Fruit fly (Drosophila melanogaster): ENCODE results near the gene Ranbp21.

Ranbp21 gene

DNA sequence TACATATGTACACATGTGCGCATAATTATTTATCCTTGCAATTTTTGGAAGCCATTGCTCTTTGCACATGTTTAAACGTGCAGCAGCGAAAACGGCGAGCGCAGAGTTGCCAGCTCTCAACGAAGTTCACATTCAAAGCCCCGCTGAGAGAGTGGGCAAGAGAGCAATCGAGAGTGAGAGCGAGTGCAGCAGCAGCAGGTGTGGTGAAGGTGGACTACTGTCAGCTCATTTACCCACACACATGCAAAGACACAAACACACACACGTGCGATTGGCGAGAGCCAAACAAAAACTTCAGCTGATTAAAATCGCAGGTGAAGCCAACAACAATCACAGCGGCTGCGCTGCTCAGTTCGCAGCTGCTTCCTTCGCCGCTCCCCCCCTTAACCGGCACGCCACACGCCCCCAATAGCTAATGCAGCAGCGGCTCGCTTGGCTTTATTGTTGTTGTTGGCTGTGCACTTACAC, 20.7 kb downstream of the Ranbp21 start (continued):
- TF ChIP-seq CHES-1-like (GFP tag; optimal IDR thresholded peaks at IDR 0.05) (no peak), ab (GFP tag; optimal IDR thresholded peaks at IDR 0.05) (no peak), danr (GFP tag; IDR thresholded peaks at IDR 0.05) (no peak), Deaf1 (tag; optimal IDR thresholded peaks at IDR 0.05) (no peak), Atf-2 (GFP tag; optimal IDR thresholded peaks at IDR 0.05) (no peak), ERR (GFP tag; optimal IDR thresholded peaks at IDR 0.05) (no peak), zfh1 (GFP tag; IDR thresholded peaks at IDR 0.05) (no peak), CG12942 (GFP tag; optimal IDR thresholded peaks at IDR 0.05) (no peak), CG2129 (GFP tag; IDR thresholded peaks at IDR 0.05; ENCODE audit: partially characterized antibody) (no peak), CG11723 (GFP tag; optimal IDR thresholded peaks at IDR 0.05) (no peak), Opbp (GFP tag; IDR thresholded peaks at IDR 0.05; ENCODE audit: partially characterized antibody) (peak; percentile 31; the same call in 1 of the 3 replicates), vfl (GFP tag; optimal IDR thresholded peaks at IDR 0.05) (no peak), CG15479 (GFP tag; optimal IDR thresholded peaks at IDR 0.05) (peak; percentile 55), lov (optimal IDR thresholded peaks at IDR 0.05) (no peak), lov (GFP tag; IDR thresholded peaks at IDR 0.05) (no peak), CG7745 (tag; optimal IDR thresholded peaks at IDR 0.05) (no peak), H15 (GFP tag; IDR thresholded peaks at IDR 0.05) (no peak), HmgD (GFP tag; optimal IDR thresholded peaks at IDR 0.05) (no peak), ftz-f1 (GFP tag; optimal IDR thresholded peaks at IDR 0.05) (peak; percentile 25), CTCF (GFP tag; optimal IDR thresholded peaks at IDR 0.05) (no peak), CG6175 (GFP tag; IDR thresholded peaks at IDR 0.05) (no peak), Taf1 (GFP tag; IDR thresholded peaks at IDR 0.05) (no peak), CG12155 (GFP tag; optimal IDR thresholded peaks at IDR 0.05) (peak; percentile 51), CG10979 (tag; optimal IDR thresholded peaks at IDR 0.05) (no peak), Dad (GFP tag; optimal IDR thresholded peaks at IDR 0.05) (no peak), Hr78 (GFP tag; optimal IDR thresholded peaks at IDR 0.05) (no peak), pan (optimal IDR thresholded peaks at IDR 0.05) (no peak), pan (GFP tag; optimal IDR thresholded peaks at IDR 0.05 in 1 of 2, IDR thresholded peaks at IDR 0.05 in 1 of 2) (no peak), Myb (GFP tag; optimal IDR thresholded peaks at IDR 0.05) (no peak), CG34422 (GFP tag; IDR thresholded peaks at IDR 0.05) (peak; percentile 75; the same call in 1 of the 3 replicates), CG10267 (tag; optimal IDR thresholded peaks at IDR 0.05) (no peak), org-1 (GFP tag; optimal IDR thresholded peaks at IDR 0.05) (no peak), CG4707 (GFP tag; optimal IDR thresholded peaks at IDR 0.05) (no peak), Sox100B (GFP tag; optimal IDR thresholded peaks at IDR 0.05) (no peak), Sin3A (optimal IDR thresholded peaks at IDR 0.05) (no peak), CG1832 (GFP tag; optimal IDR thresholded peaks at IDR 0.05) (no peak), Nf-YA (GFP tag; IDR thresholded peaks at IDR 0.05) (no peak), CG13287 (GFP tag; IDR thresholded peaks at IDR 0.05; ENCODE audit: partially characterized antibody) (peak; percentile 49; the same call in 1 of the 2 replicates), tio (GFP tag; optimal IDR thresholded peaks at IDR 0.05) (no peak), NK7.1 (GFP tag; optimal IDR thresholded peaks at IDR 0.05) (no peak), kay (GFP tag; optimal IDR thresholded peaks at IDR 0.05) (no peak), Fer3 (tag; optimal IDR thresholded peaks at IDR 0.05) (no peak), CG17186 (GFP tag; optimal IDR thresholded peaks at IDR 0.05) (no peak), NC2β (GFP tag; optimal IDR thresholded peaks at IDR 0.05) (no peak), CG15073 (GFP tag; optimal IDR thresholded peaks at IDR 0.05) (no peak), maf-S (GFP tag; optimal IDR thresholded peaks at IDR 0.05) (no peak), zfh2 (GFP tag; optimal IDR thresholded peaks at IDR 0.05) (no peak), CG32767 (GFP tag; IDR thresholded peaks at IDR 0.05) (no peak), grn (GFP tag; optimal IDR thresholded peaks at IDR 0.05) (no peak), CG11456 (GFP tag; IDR thresholded peaks at IDR 0.05) (no peak), CG2712 (tag; optimal IDR thresholded peaks at IDR 0.05) (no peak), Doc2 (GFP tag; IDR thresholded peaks at IDR 0.05) (no peak), Stat92E (GFP tag; optimal IDR thresholded peaks at IDR 0.05) (no peak)

Data from whole organism, embryonic.